Fruit fly (Drosophila melanogaster) whole organism, embryonic: ENCODE results near the gene gammaCOP.

Experiments
- Ada2b ChIP-seq: fragments of 200-800 bp; sonication (Bioruptor generic); IDR thresholded peaks from 2 replicates; pipeline ENCODE4 v1.3.6; 2022; ENCODE audit warnings: missing biosample characterization, missing genetic modification characterization
- Bteb2 ChIP-seq: fragments of 200-800 bp; sonication (Bioruptor generic); optimal IDR thresholded peaks from 2 replicates; lab custom pipeline; 2016; ENCODE audit warnings: missing biosample characterization, missing genetic modification characterization
- CG10565 ChIP-seq: fragments of 200-800 bp; sonication (Bioruptor generic); optimal IDR thresholded peaks from 3 replicates; lab custom pipeline; 2016; ENCODE audit warnings: missing biosample characterization, mild to moderate bottlenecking, missing genetic modification characterization
- CG11456 ChIP-seq: fragments of 200-800 bp; sonication (Bioruptor generic); IDR thresholded peaks from 3 replicates; pipeline ENCODE4 v1.3.6; 2022; ENCODE audit warnings: missing biosample characterization, missing genetic modification characterization
- CG11504 ChIP-seq: fragments of 200-800 bp; sonication (Bioruptor generic); optimal IDR thresholded peaks from 3 replicates; lab custom pipeline; 2019; ENCODE audit warnings: missing biosample characterization, mild to moderate bottlenecking, missing genetic modification characterization, moderate library complexity
- CG13624 ChIP-seq: fragments of 200-800 bp; sonication (Bioruptor generic); optimal IDR thresholded peaks from 2 replicates; lab custom pipeline; 2016; ENCODE audit warnings: missing biosample characterization, missing genetic modification characterization
- CG16813 ChIP-seq: fragments of 200-800 bp; sonication (Bioruptor generic); IDR thresholded peaks from 3 replicates; pipeline ENCODE4 v1.3.6; 2022; ENCODE audit warnings: missing biosample characterization, missing genetic modification characterization; ENCODE audit not compliant: partially characterized antibody
- CG2712 ChIP-seq: fragments of 200-800 bp; optimal IDR thresholded peaks from 3 replicates; lab custom pipeline; 2019; ENCODE audit warnings: missing biosample characterization, mild to moderate bottlenecking, missing genetic modification characterization, moderate library complexity
- CG30020 ChIP-seq: fragments of 200-800 bp; optimal IDR thresholded peaks from 2 replicates; lab custom pipeline; 2019; ENCODE audit warnings: missing biosample characterization, mild to moderate bottlenecking, missing genetic modification characterization, moderate library complexity
- CG32767 ChIP-seq: fragments of 200-800 bp; sonication (Bioruptor generic); IDR thresholded peaks from 2 replicates; pipeline ENCODE4 v1.3.6; 2022; ENCODE audit warnings: missing biosample characterization, missing genetic modification characterization
- CG4617 ChIP-seq: fragments of 200-800 bp; sonication (Bioruptor generic); optimal IDR thresholded peaks from 3 replicates; lab custom pipeline; 2016; ENCODE audit warnings: missing biosample characterization, missing genetic modification characterization, borderline replicate concordance
- CG6791 ChIP-seq: fragments of 200-800 bp; sonication (Bioruptor generic); IDR thresholded peaks from 3 replicates; pipeline ENCODE4 v1.3.6; 2022; ENCODE audit warnings: missing biosample characterization, missing genetic modification characterization; ENCODE audit not compliant: partially characterized antibody
- CG6813 ChIP-seq: fragments of 200-800 bp; sonication (Bioruptor generic); optimal IDR thresholded peaks from 2 replicates; lab custom pipeline; 2017; ENCODE audit warnings: missing biosample characterization, missing genetic modification characterization, mild to moderate bottlenecking, moderate library complexity, missing genetic modification reagents
- CG9932 ChIP-seq: fragments of 200-800 bp; sonication (Bioruptor generic); IDR thresholded peaks from 2 replicates; pipeline ENCODE4 v1.3.6; 2022; ENCODE audit warnings: missing biosample characterization, missing genetic modification characterization
- Dll ChIP-seq: fragments of 200-800 bp; sonication (Bioruptor generic); IDR thresholded peaks from 4 replicates; pipeline ENCODE4 v1.3.6; 2022; ENCODE audit warnings: missing biosample characterization, missing genetic modification characterization; ENCODE audit not compliant: partially characterized antibody
- Dp ChIP-seq: fragments of 200-800 bp; sonication (Bioruptor generic); optimal IDR thresholded peaks from 2 replicates; lab custom pipeline; 2018; ENCODE audit warnings: missing biosample characterization, mild to moderate bottlenecking, missing genetic modification characterization, moderate library complexity
- Fer2 ChIP-seq: fragments of 200-800 bp; sonication (Bioruptor generic); optimal IDR thresholded peaks from 2 replicates; lab custom pipeline; 2018; ENCODE audit warnings: missing biosample characterization, mild to moderate bottlenecking, missing genetic modification characterization, moderate library complexity
- HHEX ChIP-seq: fragments of 200-800 bp; sonication (Bioruptor generic); optimal IDR thresholded peaks from 3 replicates; lab custom pipeline; 2017; ENCODE audit warnings: missing biosample characterization, mild to moderate bottlenecking, missing genetic modification characterization, missing genetic modification reagents
- HLH4C ChIP-seq: fragments of 200-800 bp; sonication (Bioruptor generic); IDR thresholded peaks from 3 replicates; pipeline ENCODE4 v1.3.6; 2022; ENCODE audit warnings: missing biosample characterization, missing genetic modification characterization; ENCODE audit not compliant: partially characterized antibody
- Kr ChIP-seq: fragments of 200-800 bp; sonication (Bioruptor generic); optimal IDR thresholded peaks from 2 replicates; lab custom pipeline; 2017; ENCODE audit warnings: missing biosample characterization, mild to moderate bottlenecking, missing genetic modification characterization
- Lim3 ChIP-seq: fragments of 200-800 bp; sonication (Bioruptor generic); IDR thresholded peaks from 2 replicates; pipeline ENCODE4 v1.3.6; 2022; ENCODE audit warnings: missing biosample characterization, missing genetic modification characterization
- MBD-R2 ChIP-seq: fragments of 200-800 bp; sonication (Bioruptor generic); IDR thresholded peaks from 2 replicates; pipeline ENCODE4 v1.3.6; 2022; ENCODE audit warnings: missing biosample characterization, missing genetic modification characterization
- NK7.1 ChIP-seq: fragments of 200-800 bp; sonication (Bioruptor generic); optimal IDR thresholded peaks from 3 replicates; lab custom pipeline; 2016; ENCODE audit warnings: missing biosample characterization, missing genetic modification characterization
- Oaz ChIP-seq: fragments of 200-800 bp; sonication (Bioruptor generic); IDR thresholded peaks from 2 replicates; pipeline ENCODE4 v1.3.6; 2022; ENCODE audit warnings: missing biosample characterization, missing genetic modification characterization
- Optix ChIP-seq: fragments of 200-800 bp; sonication (Bioruptor generic); IDR thresholded peaks from 3 replicates; pipeline ENCODE4 v1.3.6; 2022; ENCODE audit warnings: missing biosample characterization, missing genetic modification characterization
- Sox102F ChIP-seq: fragments of 200-800 bp; sonication (Bioruptor generic); optimal IDR thresholded peaks from 2 replicates; lab custom pipeline; 2018; ENCODE audit warnings: missing biosample characterization, mild to moderate bottlenecking, missing genetic modification characterization, moderate library complexity
- amos ChIP-seq: fragments of 200-800 bp; sonication (Bioruptor generic); IDR thresholded peaks from 2 replicates; pipeline ENCODE4 v1.3.6; 2022; ENCODE audit warnings: missing biosample characterization, missing genetic modification characterization; ENCODE audit not compliant: partially characterized antibody
- ara ChIP-seq: fragments of 200-800 bp; sonication (Bioruptor generic); IDR thresholded peaks from 2 replicates; pipeline ENCODE4 v1.3.6; 2022; ENCODE audit warnings: missing biosample characterization, missing genetic modification characterization
- bowl ChIP-seq: fragments of 200-800 bp; sonication (Bioruptor generic); IDR thresholded peaks from 2 replicates; pipeline ENCODE4 v1.3.6; 2022; ENCODE audit warnings: missing biosample characterization, missing genetic modification characterization
- cas ChIP-seq: fragments of 200-800 bp; sonication (Bioruptor generic); IDR thresholded peaks from 2 replicates; pipeline ENCODE4 v1.3.6; 2022; ENCODE audit warnings: missing biosample characterization, missing genetic modification characterization
- crp ChIP-seq, 2 experiments: fragments of 200-800 bp; sonication (Bioruptor generic); optimal IDR thresholded peaks; 2 replicates in 1 of 2; 3 replicates in 1 of 2; lab custom pipeline; 2017; ENCODE audit warnings: missing biosample characterization in 2 of 2, missing genetic modification characterization in 2 of 2, mild to moderate bottlenecking in 1 of 2, moderate library complexity in 1 of 2
- danr ChIP-seq: fragments of 200-800 bp; sonication (Bioruptor generic); IDR thresholded peaks from 2 replicates; pipeline ENCODE4 v1.3.6; 2022; ENCODE audit warnings: missing biosample characterization, missing genetic modification characterization
- dysf ChIP-seq: fragments of 200-800 bp; sonication (Bioruptor generic); IDR thresholded peaks from 3 replicates; pipeline ENCODE4 v1.3.6; 2022; ENCODE audit warnings: missing biosample characterization, missing genetic modification characterization
- gsb ChIP-seq: fragments of 200-800 bp; sonication (Bioruptor generic); IDR thresholded peaks from 2 replicates; pipeline ENCODE4 v1.3.6; 2022; ENCODE audit warnings: missing biosample characterization, missing genetic modification characterization
- insv ChIP-seq, 2 experiments: fragments of 200-800 bp; sonication (Bioruptor generic); optimal IDR thresholded peaks; 3 replicates each; lab custom pipeline; 2016 to 2018; ENCODE audit warnings: missing biosample characterization in 2 of 2, missing genetic modification characterization in 2 of 2
- lola ChIP-seq, 3 experiments: fragments of >200 bp in 2 of 3; fragments of 200-800 bp in 1 of 3; sonication (Bioruptor generic) in 1 of 3; optimal IDR thresholded peaks; 2 replicates each; lab custom pipeline; 2017 to 2019; ENCODE audit warnings: missing biosample characterization in 3 of 3, missing genetic modification characterization in 3 of 3, mild to moderate bottlenecking in 1 of 3, moderate library complexity in 1 of 3
- luna ChIP-seq: fragments of 200-800 bp; sonication (Bioruptor generic); optimal IDR thresholded peaks from 2 replicates; lab custom pipeline; 2016; ENCODE audit warnings: missing biosample characterization, missing genetic modification characterization
- mld ChIP-seq: fragments of 200-800 bp; sonication (Bioruptor generic); IDR thresholded peaks from 3 replicates; pipeline ENCODE4 v1.3.6; 2022; ENCODE audit warnings: missing biosample characterization, missing genetic modification characterization; ENCODE audit not compliant: partially characterized antibody
- nmo ChIP-seq: fragments of 200-800 bp; sonication (Bioruptor generic); optimal IDR thresholded peaks from 2 replicates; lab custom pipeline; 2018; ENCODE audit warnings: missing biosample characterization, mild to moderate bottlenecking, missing genetic modification characterization, moderate library complexity
- onecut ChIP-seq: fragments of 200-800 bp; sonication (Bioruptor generic); IDR thresholded peaks from 2 replicates; pipeline ENCODE4 v1.3.6; 2022; ENCODE audit warnings: missing biosample characterization, missing genetic modification characterization
- otp ChIP-seq: fragments of 200-800 bp; sonication (Bioruptor generic); IDR thresholded peaks from 3 replicates; pipeline ENCODE4, ENCODE4 v1.3.6; 2022; ENCODE audit warnings: missing biosample characterization, missing genetic modification characterization
- pan ChIP-seq, 4 experiments: fragments of >200 bp in 3 of 4; fragments of 200-800 bp in 1 of 4; sonication (Bioruptor generic) in 1 of 4; optimal IDR thresholded peaks in 3 of 4; IDR thresholded peaks in 1 of 4; 2 replicates each; pipeline versions ENCODE4 v1.3.6 to Lab custom; 2017 to 2022; ENCODE audit warnings: missing biosample characterization in 2 of 4, missing genetic modification characterization in 2 of 4, mixed read lengths in 1 of 4
- pzg ChIP-seq: fragments of 200-800 bp; sonication (Bioruptor generic); optimal IDR thresholded peaks from 3 replicates; lab custom pipeline; 2018; ENCODE audit warnings: missing biosample characterization, mild to moderate bottlenecking, missing genetic modification characterization, moderate library complexity
- schlank ChIP-seq: fragments of 200-800 bp; sonication (Bioruptor generic); optimal IDR thresholded peaks from 2 replicates; lab custom pipeline; 2018; ENCODE audit warnings: missing biosample characterization, mild to moderate bottlenecking, missing genetic modification characterization
- scrt ChIP-seq: fragments of 200-800 bp; sonication (Bioruptor generic); optimal IDR thresholded peaks from 2 replicates; lab custom pipeline; 2018; ENCODE audit warnings: missing biosample characterization, mild to moderate bottlenecking, missing genetic modification characterization, moderate library complexity
- sd ChIP-seq: fragments of 200-800 bp; sonication (Bioruptor generic); optimal IDR thresholded peaks from 3 replicates; lab custom pipeline; 2018; ENCODE audit warnings: missing biosample characterization, mild to moderate bottlenecking, missing genetic modification characterization, moderate library complexity
- sens-2 ChIP-seq: fragments of 200-800 bp; sonication (Bioruptor generic); IDR thresholded peaks from 2 replicates; pipeline ENCODE4 v1.3.6; 2022; ENCODE audit warnings: missing biosample characterization, missing genetic modification characterization
- sob ChIP-seq: fragments of 200-800 bp; sonication (Bioruptor generic); IDR thresholded peaks from 2 replicates; pipeline ENCODE4 v1.3.6; 2022; ENCODE audit warnings: missing biosample characterization, missing genetic modification characterization
- tin ChIP-seq: fragments of 200-800 bp; sonication (Bioruptor generic); optimal IDR thresholded peaks from 3 replicates; lab custom pipeline; 2016; ENCODE audit warnings: missing biosample characterization, missing genetic modification characterization
- zfh2 ChIP-seq: fragments of 200-800 bp; sonication (Bioruptor generic); optimal IDR thresholded peaks from 2 replicates; lab custom pipeline; 2016; ENCODE audit warnings: missing biosample characterization, missing genetic modification characterization

gammaCOP gene

dm6 chr3R:31571885-31572292 lies at the start of gene gammaCOP (continued):
- TF ChIP-seq Sox102F (GFP tag; lab: Kevin White, UChicago) (no peak), Kr (no peak), Dll (GFP tag; lab: Robert Waterston, UW) (peak; percentile 98), luna (no peak), CG9932 (GFP tag; lab: Robert Waterston, UW) (no peak), insv (GFP tag; optimal IDR thresholded peaks at IDR 0.05; lab: Kevin White, UChicago) (no peak), sob (GFP tag; lab: Robert Waterston, UW) (no peak), MBD-R2 (GFP tag; lab: Robert Waterston, UW) (peak; percentile 43), gsb (no peak), Ada2b (GFP tag; lab: Robert Waterston, UW) (no peak), CG4617 (GFP tag; lab: Kevin White, UChicago) (peak; percentile 42), tin (no peak), danr (no peak), sens-2 (GFP tag; lab: Robert Waterston, UW) (no peak), Dp (GFP tag; lab: Kevin White, UChicago) (peak; percentile 87), dysf (GFP tag; lab: Robert Waterston, UW) (no peak), pzg (GFP tag; lab: Kevin White, UChicago) (peak; percentile 52), CG11504 (tag; lab: Kevin White, UChicago) (no peak), CG10565 (GFP tag; lab: Kevin White, UChicago) (no peak), cas (GFP tag; lab: Robert Waterston, UW) (no peak), mld (peak; percentile 36; the same call in 1 of the 3 replicates), Fer2 (no peak), pan (optimal IDR thresholded peaks at IDR 0.05; lab: Kevin White, UChicago) (no peak), pan (GFP tag; optimal IDR thresholded peaks at IDR 0.05 in 1 of 2, IDR thresholded peaks at IDR 0.05 in 1 of 2) (no peak), lola (GFP tag; optimal IDR thresholded peaks at IDR 0.05; lab: Kevin White, UChicago) (no peak), ara (no peak), Oaz (no peak), CG32767 (no peak), onecut (GFP tag; lab: Robert Waterston, UW) (no peak), Lim3 (GFP tag; lab: Robert Waterston, UW) (no peak), scrt (GFP tag; lab: Kevin White, UChicago) (no peak), HLH4C (peak; percentile 92), Optix (GFP tag; lab: Robert Waterston, UW) (no peak), CG2712 (tag; lab: Kevin White, UChicago) (peak; percentile 36), crp (GFP tag; optimal IDR thresholded peaks at IDR 0.05; lab: Kevin White, UChicago) (no peak), CG11456 (GFP tag; lab: Robert Waterston, UW) (no peak), schlank (no peak), CG13624 (GFP tag; lab: Kevin White, UChicago) (peak; percentile 55), amos (GFP tag; lab: Robert Waterston, UW) (peak; percentile 73), CG16813 (peak; percentile 88), CG6813 (GFP tag; lab: Kevin White, UChicago) (no peak), sd (no peak), otp (GFP tag; lab: Robert Waterston, UW) (no peak), CG6791 (GFP tag; lab: Robert Waterston, UW) (peak; percentile 78; the same call in 2 of the 3 replicates), nmo (peak; percentile 53), NK7.1 (no peak), zfh2 (GFP tag; lab: Kevin White, UChicago) (peak; percentile 2), HHEX (GFP tag; lab: Kevin White, UChicago) (no peak), bowl (GFP tag; lab: Robert Waterston, UW) (no peak), CG30020 (tag; lab: Kevin White, UChicago) (no peak), Bteb2 (no peak)
